Fruit fly (Drosophila melanogaster): Measurements from ENCODE around the gene Saf-B.

The Saf-B gene

dm6 chr3R:24860316-24860826, 43.1 kb downstream of the Saf-B start, which contains the start of gene CG13639:
Gene CG13639, minus strand, starts transcription at chr3R:24860366.
- TF ChIP-seq psq (GFP tag; optimal IDR thresholded peaks at IDR 0.05) (no peak), Dfd (GFP tag; optimal IDR thresholded peaks at IDR 0.05) (no peak), h (GFP tag; optimal IDR thresholded peaks at IDR 0.05) (peak; percentile 11), Jra (GFP tag; optimal IDR thresholded peaks at IDR 0.05) (no peak)

DNA sequence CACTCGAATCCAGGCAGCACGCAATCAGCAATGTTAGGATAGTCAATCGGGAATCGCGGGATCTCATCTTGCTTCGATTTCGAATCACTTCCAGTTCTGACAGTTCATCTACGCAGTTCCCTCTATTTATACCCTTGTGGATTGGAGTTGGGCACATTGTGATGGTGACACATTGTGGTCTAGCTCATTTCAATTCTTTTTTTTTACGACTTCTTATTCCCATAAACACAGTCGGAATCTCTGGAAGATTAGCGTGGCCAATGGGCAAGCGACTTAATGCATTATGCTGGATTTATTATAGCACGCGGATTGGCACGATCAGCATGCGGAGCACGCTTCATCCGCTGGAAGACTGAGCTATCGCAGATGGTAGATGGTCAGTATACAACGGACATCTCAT, 44.8 kb downstream of the Saf-B start, which contains the start of gene CG13640:
Gene CG13640 (minus strand): TSS at position 101 of the 400 bp plus-strand sequence.
- TF ChIP-seq rgr (GFP tag; optimal IDR thresholded peaks at IDR 0.05) (no peak), br (GFP tag; optimal IDR thresholded peaks at IDR 0.05) (no peak), fru (GFP tag; optimal IDR thresholded peaks at IDR 0.05) (no peak), Hr78 (GFP tag; optimal IDR thresholded peaks at IDR 0.05) (no peak), usp (GFP tag; optimal IDR thresholded peaks at IDR 0.05) (no peak), CrebA (GFP tag; optimal IDR thresholded peaks at IDR 0.05; ENCODE audit: borderline replicate concordance) (no peak), Sp1 (GFP tag; optimal IDR thresholded peaks at IDR 0.05) (no peak), HLH106 (tag; optimal IDR thresholded peaks at IDR 0.05) (no peak), pan (optimal IDR thresholded peaks at IDR 0.05) (no peak), dsf (GFP tag; optimal IDR thresholded peaks at IDR 0.05; ENCODE audit: borderline replicate concordance) (no peak), GATAd (GFP tag; optimal IDR thresholded peaks at IDR 0.05) (no peak), woc (GFP tag; optimal IDR thresholded peaks at IDR 0.05) (no peak), foxo (GFP tag; optimal IDR thresholded peaks at IDR 0.05) (no peak), ey (GFP tag; optimal IDR thresholded peaks at IDR 0.05) (no peak), Myc (optimal IDR thresholded peaks at IDR 0.05) (no peak), Vsx2 (GFP tag; optimal IDR thresholded peaks at IDR 0.05; ENCODE audit: partially characterized antibody) (no peak), OdsH (GFP tag; optimal IDR thresholded peaks at IDR 0.05) (no peak), N (GFP tag; optimal IDR thresholded peaks at IDR 0.05) (no peak)

dm6 chr3R:24862574-24863089, 45.4 kb downstream of the Saf-B start, which contains the start of gene CG7016:
Gene CG7016, plus strand, starts transcription at chr3R:24862931.
- TF ChIP-seq sage (GFP tag; optimal IDR thresholded peaks at IDR 0.05) (no peak), Rel (GFP tag; optimal IDR thresholded peaks at IDR 0.05) (no peak), Rel (tag; optimal IDR thresholded peaks at IDR 0.05) (peak; percentile 93)

DNA sequence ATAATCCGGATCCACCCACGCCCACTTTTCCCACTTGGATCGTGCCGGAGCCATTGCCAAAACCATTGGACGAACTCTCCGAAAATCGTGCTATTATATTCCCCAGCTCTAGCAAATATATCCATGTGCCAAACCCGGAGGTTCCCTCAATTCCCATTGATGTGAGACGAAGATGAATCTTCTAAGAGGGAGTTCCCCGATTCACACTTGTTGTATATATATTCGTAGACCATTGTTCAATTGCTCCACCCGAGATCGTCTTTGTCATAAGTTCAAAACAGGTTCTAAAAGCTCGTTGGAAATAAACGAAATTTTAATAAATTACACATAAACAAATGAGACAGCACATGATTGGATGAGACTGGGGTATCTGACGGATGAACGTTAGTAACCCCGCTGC, 46.6 kb downstream of the Saf-B start:
- TF ChIP-seq dl (GFP tag; optimal IDR thresholded peaks at IDR 0.05; ENCODE audit: insufficient read depth in 1 of 2, partially characterized antibody in 2 of 2) (no peak), Rel (GFP tag; optimal IDR thresholded peaks at IDR 0.05) (no peak), Rel (tag; optimal IDR thresholded peaks at IDR 0.05) (peak; percentile 96)

DNA sequence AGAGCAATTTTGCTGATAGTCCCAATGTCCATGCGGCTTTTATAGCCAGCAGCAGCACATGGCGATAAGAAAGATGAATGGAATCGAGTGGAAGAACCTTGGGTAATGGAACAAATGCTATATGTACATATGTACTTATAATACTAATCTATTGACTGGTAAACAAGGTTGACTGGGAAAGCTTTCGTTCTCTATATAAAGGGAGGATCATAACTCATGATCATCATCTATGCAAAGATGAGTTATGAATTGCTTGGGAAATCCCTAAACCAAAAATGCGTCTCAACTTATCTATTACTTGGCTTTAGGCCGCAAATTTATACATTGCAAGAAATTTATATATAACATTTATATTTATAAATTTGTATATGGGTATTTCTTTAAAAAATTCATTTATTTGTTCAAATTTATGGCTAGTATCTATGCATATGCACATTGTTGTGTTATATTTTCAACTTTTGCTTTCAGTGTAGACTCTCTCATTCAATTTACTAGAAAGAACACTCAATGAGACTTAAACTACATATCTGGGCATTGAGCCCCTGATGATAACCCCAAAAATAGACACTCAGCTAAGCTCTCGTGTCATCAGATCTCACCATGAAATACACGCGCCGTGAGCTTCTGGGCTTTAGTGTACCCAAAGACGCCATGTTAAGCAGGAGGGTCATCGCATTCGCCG, 47.6 kb downstream of the Saf-B start, which contains the start of the genes Srg1 and Elal:
Gene Srg1 (minus strand): TSS at position 14 of the 682 bp plus-strand sequence.
Gene Elal (plus strand): TSS at position 632 of the 682 bp plus-strand sequence.
- TF ChIP-seq fru (GFP tag; optimal IDR thresholded peaks at IDR 0.05) (no peak), pan (optimal IDR thresholded peaks at IDR 0.05) (no peak), Abd-B (GFP tag; optimal IDR thresholded peaks at IDR 0.05) (no peak), tai (GFP tag; optimal IDR thresholded peaks at IDR 0.05) (no peak), N (GFP tag; optimal IDR thresholded peaks at IDR 0.05) (no peak), jim (GFP tag; optimal IDR thresholded peaks at IDR 0.05) (no peak), Rel (GFP tag; optimal IDR thresholded peaks at IDR 0.05) (no peak), Rel (tag; optimal IDR thresholded peaks at IDR 0.05) (peak; percentile 73), Jra (GFP tag; optimal IDR thresholded peaks at IDR 0.05) (no peak)

dm6 chr3R:24866976-24867375, 49.7 kb downstream of the Saf-B start:
- TF ChIP-seq dmrt93B (GFP tag; optimal IDR thresholded peaks at IDR 0.05) (no peak), CG9705 (GFP tag; optimal IDR thresholded peaks at IDR 0.05) (no peak), GATAd (GFP tag; optimal IDR thresholded peaks at IDR 0.05) (no peak), Abd-B (GFP tag; optimal IDR thresholded peaks at IDR 0.05) (no peak), CrebA (GFP tag; optimal IDR thresholded peaks at IDR 0.05; ENCODE audit: borderline replicate concordance) (no peak), ey (GFP tag; optimal IDR thresholded peaks at IDR 0.05) (no peak), HLH106 (tag; optimal IDR thresholded peaks at IDR 0.05) (no peak), Hnf4 (GFP tag; optimal IDR thresholded peaks at IDR 0.05) (no peak), Rel (GFP tag; optimal IDR thresholded peaks at IDR 0.05) (no peak), Rel (tag; optimal IDR thresholded peaks at IDR 0.05) (no peak), Dif (GFP tag; optimal IDR thresholded peaks at IDR 0.05; ENCODE audit: partially characterized antibody) (no peak), CG32264 (GFP tag; optimal IDR thresholded peaks at IDR 0.05) (no peak), brk (GFP tag; optimal IDR thresholded peaks at IDR 0.05) (no peak), pan (optimal IDR thresholded peaks at IDR 0.05) (no peak), woc (GFP tag; optimal IDR thresholded peaks at IDR 0.05) (no peak), Dfd (GFP tag; optimal IDR thresholded peaks at IDR 0.05) (no peak)
